Worm (Caenorhabditis elegans) whole organism, L4/young adult: Measurements from ENCODE around the gene nhr-185.

ENCODE experiments used
- W03F9.2 ChIP-seq: fragments of 150-350 bp; optimal IDR thresholded peaks from 2 replicates; lab custom pipeline; 2014; ENCODE audit warnings: missing biosample characterization, missing genetic modification characterization
- him-1 ChIP-seq: sonication (generic microtip); optimal IDR thresholded peaks from 2 replicates; lab custom pipeline; 2016; ENCODE audit warnings: missing genotype, missing genetic modification reagents, missing genetic modification characterization, missing compliant biosample characterization

DNA sequence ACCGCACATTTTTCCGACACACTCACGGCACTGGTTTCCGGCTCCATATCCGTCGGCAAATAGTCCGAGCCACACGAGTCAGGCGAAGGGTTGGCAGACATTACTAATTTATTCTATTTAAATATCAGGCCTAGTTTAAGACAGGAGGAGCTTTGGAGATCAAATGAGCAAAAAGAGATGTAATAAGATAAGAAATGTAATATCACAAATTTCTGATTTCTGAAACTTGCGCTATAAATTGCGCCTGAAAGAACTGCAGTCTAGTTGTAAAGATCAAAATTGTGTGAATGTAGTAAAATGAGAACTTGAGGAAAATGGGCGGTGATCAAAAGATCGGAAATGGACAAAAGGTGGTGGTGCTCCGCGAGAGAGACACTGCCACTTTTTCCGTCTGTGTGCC lies 7.7 kb upstream of the nhr-185 start, which contains the start of gene nhr-186:
- TF ChIP-seq him-1 (tag; lab: Kevin White, UChicago), result no peak
- TF ChIP-seq W03F9.2, result no peak
